Worm (Caenorhabditis elegans) whole organism, mixed stage, embryonic: ENCODE results near the gene set-17.

ENCODE experiments used
- M03D4.4 ChIP-seq: sonication (generic microtip); optimal IDR thresholded peaks from 2 replicates; lab custom pipeline; 2017; ENCODE audit warnings: mild to moderate bottlenecking, missing genetic modification characterization, missing compliant biosample characterization
- bed-3 ChIP-seq: fragments of 200-800 bp; sonication (Bioruptor generic); optimal IDR thresholded peaks from 3 replicates; lab custom pipeline; 2018; ENCODE audit warnings: mild to moderate bottlenecking, missing genetic modification characterization, moderate library complexity, missing compliant biosample characterization
- blmp-1 ChIP-seq: fragments of 150-350 bp; optimal IDR thresholded peaks from 2 replicates; lab custom pipeline; 2014; ENCODE audit warnings: missing biosample characterization, missing genetic modification characterization
- ceh-83 ChIP-seq: fragments of 200-800 bp; sonication (Bioruptor generic); optimal IDR thresholded peaks from 2 replicates; lab custom pipeline; 2018; ENCODE audit warnings: mild to moderate bottlenecking, missing genetic modification characterization, missing compliant biosample characterization
- ces-1 ChIP-seq: fragments of 150-350 bp; optimal IDR thresholded peaks from 2 replicates; lab custom pipeline; 2014; ENCODE audit warnings: missing biosample characterization, missing genetic modification reagents, missing genetic modification characterization
- drap-1 ChIP-seq: fragments of 200-800 bp; sonication (Bioruptor generic); optimal IDR thresholded peaks from 3 replicates; lab custom pipeline; 2018; ENCODE audit warnings: mild to moderate bottlenecking, missing genetic modification characterization, missing compliant biosample characterization
- flh-1 ChIP-seq: fragments of 200-800 bp; sonication (Bioruptor generic); optimal IDR thresholded peaks from 2 replicates; lab custom pipeline; 2018; ENCODE audit warnings: mild to moderate bottlenecking, missing genetic modification characterization, moderate library complexity, missing compliant biosample characterization
- lin-13 ChIP-seq: fragments of 150-350 bp; optimal IDR thresholded peaks from 2 replicates; lab custom pipeline; 2014; ENCODE audit warnings: missing biosample characterization, missing genetic modification characterization
- mab-5 ChIP-seq: fragments of 150-350 bp; optimal IDR thresholded peaks from 2 replicates; lab custom pipeline; 2014; ENCODE audit warnings: missing biosample characterization, missing genetic modification characterization
- nhr-12 ChIP-seq: fragments of 150-350 bp; optimal IDR thresholded peaks from 2 replicates; lab custom pipeline; 2014; ENCODE audit warnings: missing biosample characterization, missing genetic modification characterization
- nhr-2 ChIP-seq: fragments of 150-350 bp; optimal IDR thresholded peaks from 2 replicates; lab custom pipeline; 2014; ENCODE audit warnings: missing biosample characterization, missing genetic modification characterization
- snpc-4 ChIP-seq: fragments of 150-350 bp; optimal IDR thresholded peaks from 2 replicates; lab custom pipeline; 2014; ENCODE audit warnings: missing biosample characterization, missing genetic modification characterization
- unc-62 ChIP-seq: fragments of 150-350 bp; optimal IDR thresholded peaks from 2 replicates; lab custom pipeline; 2014; ENCODE audit warnings: missing biosample characterization, missing genetic modification reagents, missing genetic modification characterization
- ztf-11 ChIP-seq: fragments of 150-350 bp; optimal IDR thresholded peaks from 2 replicates; lab custom pipeline; 2014; ENCODE audit warnings: missing biosample characterization, missing genetic modification characterization

ce11 chrII:8989444-8989843, 49.2 kb upstream of the set-17 start, which contains the start of gene C18E9.9:
- TF ChIP-seq ceh-83 (GFP tag; lab: Kevin White, UChicago) = no peak
- TF ChIP-seq blmp-1 (tag; lab: Kevin White, UChicago) = no peak
- no peak for TF ChIP-seq snpc-4
- no peak for TF ChIP-seq lin-13 (tag; lab: Kevin White, UChicago)
- no peak for TF ChIP-seq unc-62 (GFP tag; lab: Kevin White, UChicago)
- TF ChIP-seq drap-1 (GFP tag; lab: Kevin White, UChicago) = no peak
- no peak for TF ChIP-seq M03D4.4 (tag; lab: Kevin White, UChicago)
- TF ChIP-seq flh-1 = no peak
- no peak for TF ChIP-seq nhr-2 (tag; lab: Kevin White, UChicago)
- TF ChIP-seq mab-5 (tag; lab: Kevin White, UChicago) = no peak
- TF ChIP-seq ztf-11 = no peak
- TF ChIP-seq ces-1 = no peak
- TF ChIP-seq nhr-12 = no peak
- TF ChIP-seq bed-3 (GFP tag; lab: Kevin White, UChicago) = no peak
